Fruit fly (Drosophila melanogaster): ENCODE measurements around the gene CG15864.

The CG15864 gene

dm6 chr3R:8248138-8248537, at the start of gene CG15864:
CG15864 (plus strand) TSS chr3R:8248438.
- TF ChIP-seq topi (GFP tag; optimal IDR thresholded peaks at IDR 0.05) (no peak), spab (GFP tag; optimal IDR thresholded peaks at IDR 0.05) (no peak), CG10631 (GFP tag; optimal IDR thresholded peaks at IDR 0.05) (no peak), Sox102F (GFP tag; optimal IDR thresholded peaks at IDR 0.05) (no peak), Eip78C (GFP tag) (no peak), ss (GFP tag; optimal IDR thresholded peaks at IDR 0.05) (no peak), Gug (GFP tag; IDR thresholded peaks at IDR 0.05) (no peak), vri (GFP tag; optimal IDR thresholded peaks at IDR 0.05) (no peak), Sox14 (GFP tag; optimal IDR thresholded peaks at IDR 0.05) (no peak), net (GFP tag; optimal IDR thresholded peaks at IDR 0.05) (no peak), Ets21C (GFP tag; optimal IDR thresholded peaks at IDR 0.05) (no peak)

dm6 chr3R:8203367-8203766, 44.9 kb upstream of the CG15864 start:
- no peak for TF ChIP-seq fkh (GFP tag; optimal IDR thresholded peaks at IDR 0.05)
- no peak for TF ChIP-seq Eip75B (GFP tag; optimal IDR thresholded peaks at IDR 0.05)
- TF ChIP-seq CG3032 (tag; optimal IDR thresholded peaks at IDR 0.05), result no peak
- no peak for TF ChIP-seq Sox102F (GFP tag; optimal IDR thresholded peaks at IDR 0.05)
- TF ChIP-seq Ets21C (GFP tag; optimal IDR thresholded peaks at IDR 0.05), result no peak
- TF ChIP-seq Blimp-1 (GFP tag; optimal IDR thresholded peaks at IDR 0.05), result no peak
- no peak for TF ChIP-seq CG32006 (GFP tag; optimal IDR thresholded peaks at IDR 0.05)
- no peak for TF ChIP-seq Met (GFP tag; optimal IDR thresholded peaks at IDR 0.05)
- TF ChIP-seq net (GFP tag; optimal IDR thresholded peaks at IDR 0.05), result no peak
- TF ChIP-seq Hr39 (GFP tag; optimal IDR thresholded peaks at IDR 0.05), result no peak
- TF ChIP-seq OdsH (GFP tag; optimal IDR thresholded peaks at IDR 0.05), result no peak
- no peak for TF ChIP-seq CG6276 (GFP tag; optimal IDR thresholded peaks at IDR 0.05)
- no peak for TF ChIP-seq ss (GFP tag; optimal IDR thresholded peaks at IDR 0.05)
- no peak for TF ChIP-seq lz (GFP tag; optimal IDR thresholded peaks at IDR 0.05)

dm6 chr3R:8204730-8205129, 43.5 kb upstream of the CG15864 start, which contains the start of gene CheA84a:
CheA84a (minus strand) TSS chr3R:8204830.
- no peak for TF ChIP-seq eg (GFP tag; IDR thresholded peaks at IDR 0.05)
- no peak for TF ChIP-seq CG3032 (tag; optimal IDR thresholded peaks at IDR 0.05)
- no peak for TF ChIP-seq CG34406 (GFP tag; optimal IDR thresholded peaks at IDR 0.05)
- TF ChIP-seq vri (GFP tag; optimal IDR thresholded peaks at IDR 0.05), result no peak
- no peak for TF ChIP-seq Ets96B (tag; optimal IDR thresholded peaks at IDR 0.05)
- no peak for TF ChIP-seq dsx (GFP tag; optimal IDR thresholded peaks at IDR 0.05; ENCODE audit: poor library complexity, severe bottlenecking)
- no peak for TF ChIP-seq CG1621 (tag; optimal IDR thresholded peaks at IDR 0.05)
- no peak for TF ChIP-seq CG10631 (GFP tag; optimal IDR thresholded peaks at IDR 0.05)
- TF ChIP-seq Hr39 (GFP tag; optimal IDR thresholded peaks at IDR 0.05), result no peak
- no peak for TF ChIP-seq CG6854 (GFP tag; optimal IDR thresholded peaks at IDR 0.05)
- TF ChIP-seq CG32006 (GFP tag; optimal IDR thresholded peaks at IDR 0.05), result no peak
- no peak for TF ChIP-seq salr (GFP tag; optimal IDR thresholded peaks at IDR 0.05)
- no peak for TF ChIP-seq achi (GFP tag; optimal IDR thresholded peaks at IDR 0.05)
- TF ChIP-seq cyc (GFP tag; optimal IDR thresholded peaks at IDR 0.05), result no peak
- TF ChIP-seq fkh (GFP tag; optimal IDR thresholded peaks at IDR 0.05), result no peak
- no peak for TF ChIP-seq Lpt (GFP tag; optimal IDR thresholded peaks at IDR 0.05)
- no peak for TF ChIP-seq CG8632 (GFP tag; optimal IDR thresholded peaks at IDR 0.05)
- no peak for TF ChIP-seq CG8319 (GFP tag; optimal IDR thresholded peaks at IDR 0.05)
- no peak for TF ChIP-seq CG6808 (GFP tag; optimal IDR thresholded peaks at IDR 0.05)

- no peak for TF ChIP-seq CG11762 (GFP tag; optimal IDR thresholded peaks at IDR 0.05; ENCODE audit: insufficient read depth)
- TF ChIP-seq CG16779 (tag; optimal IDR thresholded peaks at IDR 0.05), result no peak
- no peak for TF ChIP-seq Eip93F (GFP tag; optimal IDR thresholded peaks at IDR 0.05)
Measured at dm6 chr3R:8205292-8205893, 42.8 kb upstream of the CG15864 start.

Data from whole organism, prepupa.